Fruit fly (Drosophila melanogaster): ENCODE measurements around the gene Gr21a.

The Gr21a gene

dm6 chr2L:780182-780581 lies at the start of gene Gr21a:
Gene Gr21a, plus strand, starts transcription at chr2L:780482.
- TF ChIP-seq Myc (optimal IDR thresholded peaks at IDR 0.05) = no peak
- TF ChIP-seq h (optimal IDR thresholded peaks at IDR 0.05) = no peak
- no peak for TF ChIP-seq Sin3A (optimal IDR thresholded peaks at IDR 0.05)
- no peak for TF ChIP-seq psq (optimal IDR thresholded peaks at IDR 0.05)
- no peak for TF ChIP-seq insv (optimal IDR thresholded peaks at IDR 0.05)
- no peak for TF ChIP-seq ttk (optimal IDR thresholded peaks at IDR 0.05)

dm6 chr2L:732105-732504 lies 48.2 kb upstream of the Gr21a start:
- TF ChIP-seq ttk (optimal IDR thresholded peaks at IDR 0.05) (no peak), Sin3A (optimal IDR thresholded peaks at IDR 0.05) (no peak), h (optimal IDR thresholded peaks at IDR 0.05) (no peak), Myc (optimal IDR thresholded peaks at IDR 0.05) (no peak), psq (optimal IDR thresholded peaks at IDR 0.05) (no peak), insv (optimal IDR thresholded peaks at IDR 0.05) (no peak)

dm6 chr2L:734120-734519 lies 46.2 kb upstream of the Gr21a start:
- TF ChIP-seq insv (optimal IDR thresholded peaks at IDR 0.05) = no peak
- no peak for TF ChIP-seq psq (optimal IDR thresholded peaks at IDR 0.05)
- TF ChIP-seq Sin3A (optimal IDR thresholded peaks at IDR 0.05) = no peak
- TF ChIP-seq h (optimal IDR thresholded peaks at IDR 0.05) = no peak
- no peak for TF ChIP-seq Myc (optimal IDR thresholded peaks at IDR 0.05)
- TF ChIP-seq ttk (optimal IDR thresholded peaks at IDR 0.05) = no peak

dm6 chr2L:735772-736171 lies 44.5 kb upstream of the Gr21a start:
- no peak for TF ChIP-seq insv (optimal IDR thresholded peaks at IDR 0.05)
- no peak for TF ChIP-seq psq (optimal IDR thresholded peaks at IDR 0.05)
- TF ChIP-seq h (optimal IDR thresholded peaks at IDR 0.05) = no peak
- TF ChIP-seq Sin3A (optimal IDR thresholded peaks at IDR 0.05) = no peak
- TF ChIP-seq ttk (optimal IDR thresholded peaks at IDR 0.05) = no peak
- TF ChIP-seq Myc (optimal IDR thresholded peaks at IDR 0.05) = no peak

dm6 chr2L:740031-740430 lies 40.3 kb upstream of the Gr21a start:
- TF ChIP-seq insv (optimal IDR thresholded peaks at IDR 0.05) = no peak

dm6 chr2L:744295-744694 lies 36.0 kb upstream of the Gr21a start, which contains the start of gene Eaat2:
Gene Eaat2, minus strand, starts transcription at chr2L:744395.
- no peak for TF ChIP-seq h (optimal IDR thresholded peaks at IDR 0.05)
- TF ChIP-seq psq (optimal IDR thresholded peaks at IDR 0.05) = no peak
- TF ChIP-seq ttk (optimal IDR thresholded peaks at IDR 0.05) = no peak
- TF ChIP-seq Sin3A (optimal IDR thresholded peaks at IDR 0.05) = no peak
- TF ChIP-seq insv (optimal IDR thresholded peaks at IDR 0.05) = no peak
- no peak for TF ChIP-seq Myc (optimal IDR thresholded peaks at IDR 0.05)

- TF ChIP-seq h (optimal IDR thresholded peaks at IDR 0.05) (no peak), Myc (optimal IDR thresholded peaks at IDR 0.05) (no peak), psq (optimal IDR thresholded peaks at IDR 0.05) (no peak), insv (optimal IDR thresholded peaks at IDR 0.05) (no peak), Sin3A (optimal IDR thresholded peaks at IDR 0.05) (no peak), ttk (optimal IDR thresholded peaks at IDR 0.05) (no peak)
These were observed 34.5 kb upstream of the Gr21a start for dm6 chr2L:745785-746184.

- TF ChIP-seq psq (optimal IDR thresholded peaks at IDR 0.05) (no peak), Sin3A (optimal IDR thresholded peaks at IDR 0.05) (no peak), Myc (optimal IDR thresholded peaks at IDR 0.05) (no peak), h (optimal IDR thresholded peaks at IDR 0.05) (no peak), insv (optimal IDR thresholded peaks at IDR 0.05) (no peak), ttk (optimal IDR thresholded peaks at IDR 0.05) (no peak)
These were observed 30.6 kb upstream of the Gr21a start, which contains the start of gene GABA-B-R3 for dm6 chr2L:749645-750044. Gene GABA-B-R3, plus strand, starts transcription at chr2L:749945.

- no peak for TF ChIP-seq h (optimal IDR thresholded peaks at IDR 0.05)
- TF ChIP-seq Myc (optimal IDR thresholded peaks at IDR 0.05) = no peak
- no peak for TF ChIP-seq psq (optimal IDR thresholded peaks at IDR 0.05)
- TF ChIP-seq Sin3A (optimal IDR thresholded peaks at IDR 0.05) = no peak
- no peak for TF ChIP-seq insv (optimal IDR thresholded peaks at IDR 0.05)
- no peak for TF ChIP-seq ttk (optimal IDR thresholded peaks at IDR 0.05)
These were observed 30.0 kb upstream of the Gr21a start for dm6 chr2L:750299-750698.

dm6 chr2L:773247-773646 lies 7.0 kb upstream of the Gr21a start, which contains the start of gene CG12506:
Gene CG12506, plus strand, starts transcription at chr2L:773547.
- TF ChIP-seq Myc (optimal IDR thresholded peaks at IDR 0.05) (no peak), Sin3A (optimal IDR thresholded peaks at IDR 0.05) (no peak), ttk (optimal IDR thresholded peaks at IDR 0.05) (no peak), insv (optimal IDR thresholded peaks at IDR 0.05) (no peak), psq (optimal IDR thresholded peaks at IDR 0.05) (no peak), h (optimal IDR thresholded peaks at IDR 0.05) (no peak)

dm6 chr2L:776236-776635 lies 4.0 kb upstream of the Gr21a start, which contains the start of gene CG13946:
Gene CG13946, plus strand, starts transcription at chr2L:776536.
- TF ChIP-seq h (optimal IDR thresholded peaks at IDR 0.05) (no peak), Myc (optimal IDR thresholded peaks at IDR 0.05) (no peak), ttk (optimal IDR thresholded peaks at IDR 0.05) (no peak), psq (optimal IDR thresholded peaks at IDR 0.05) (no peak), insv (optimal IDR thresholded peaks at IDR 0.05) (no peak), Sin3A (optimal IDR thresholded peaks at IDR 0.05) (no peak)

- TF ChIP-seq h (optimal IDR thresholded peaks at IDR 0.05) (no peak), Myc (optimal IDR thresholded peaks at IDR 0.05) (no peak), psq (optimal IDR thresholded peaks at IDR 0.05) (no peak), insv (optimal IDR thresholded peaks at IDR 0.05) (no peak), Sin3A (optimal IDR thresholded peaks at IDR 0.05) (no peak), ttk (optimal IDR thresholded peaks at IDR 0.05) (no peak)
These were observed 1.1 kb upstream of the Gr21a start, which contains the start of gene CG13947 for dm6 chr2L:779123-779584. Gene CG13947, plus strand, starts transcription at chr2L:779173.

dm6 chr2L:780851-781250 lies 569 bp downstream of the Gr21a start:
- TF ChIP-seq Myc (optimal IDR thresholded peaks at IDR 0.05) (no peak), h (optimal IDR thresholded peaks at IDR 0.05) (no peak), Sin3A (optimal IDR thresholded peaks at IDR 0.05) (no peak), psq (optimal IDR thresholded peaks at IDR 0.05) (no peak), ttk (optimal IDR thresholded peaks at IDR 0.05) (no peak), insv (optimal IDR thresholded peaks at IDR 0.05) (no peak)

Data from Kc167 (cell line).